Fruit fly (Drosophila melanogaster): ENCODE measurements around the gene CG10005.

CG10005 gene

DNA sequence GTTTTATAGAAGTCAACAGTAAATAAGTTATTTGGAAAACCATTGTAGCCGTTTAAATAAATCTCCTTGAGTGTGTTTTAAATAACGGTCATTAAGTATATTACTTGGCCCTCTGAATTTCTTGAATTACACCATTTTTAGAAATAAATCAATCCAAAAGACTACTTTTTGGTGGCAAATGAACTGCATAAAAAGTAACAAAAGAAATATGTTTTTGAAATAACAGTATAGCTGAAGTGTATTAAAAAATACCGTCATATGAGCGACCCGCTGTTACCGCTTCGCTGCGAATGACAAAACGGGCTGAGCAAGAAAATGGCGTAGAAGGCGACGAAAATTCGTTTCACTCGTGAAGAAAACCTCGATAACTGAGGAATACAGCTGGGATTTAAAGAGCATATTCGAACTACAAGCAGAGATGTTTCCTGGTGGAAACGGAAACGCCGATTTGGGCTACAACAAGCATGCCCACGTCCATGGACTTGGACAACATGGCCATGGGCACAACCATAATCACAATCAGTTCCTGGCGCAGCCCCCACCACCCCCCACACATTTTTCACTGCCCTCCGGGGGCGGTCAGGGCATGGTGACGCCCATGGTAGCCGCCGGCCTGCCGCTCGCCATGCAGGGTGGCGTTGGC is 27.5 kb downstream of the CG10005 start, which contains the start of gene CG31211:
Gene CG31211 (plus strand): TSS at position 294 of the 643 bp plus-strand sequence.
- no peak for TF ChIP-seq noc (tag; optimal IDR thresholded peaks at IDR 0.05)

DNA sequence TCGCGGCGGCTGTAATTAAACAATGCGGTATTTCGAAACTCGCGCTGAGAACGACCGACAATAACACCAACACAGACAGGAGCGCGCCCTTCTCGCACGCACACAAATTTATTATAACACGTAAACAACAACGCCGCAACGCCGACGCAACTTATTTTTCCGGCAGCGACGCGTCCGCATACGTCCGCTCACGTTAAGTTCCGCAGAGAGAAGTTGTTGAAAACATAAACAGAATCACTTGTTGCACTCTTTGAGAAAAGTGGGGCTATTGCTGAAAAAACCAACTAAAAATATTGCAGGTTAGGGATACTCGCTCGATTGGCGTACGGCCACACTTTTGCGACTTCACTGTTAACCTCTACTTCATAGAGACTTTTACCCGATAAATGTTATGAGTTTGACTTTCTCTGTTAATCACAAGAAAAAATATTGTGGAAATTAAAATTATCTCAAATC is 28.1 kb downstream of the CG10005 start, which contains the start of gene Cad87A:
Gene Cad87A (minus strand): TSS at position 227 of the 456 bp plus-strand sequence.
- no peak for TF ChIP-seq noc (tag; optimal IDR thresholded peaks at IDR 0.05)

DNA sequence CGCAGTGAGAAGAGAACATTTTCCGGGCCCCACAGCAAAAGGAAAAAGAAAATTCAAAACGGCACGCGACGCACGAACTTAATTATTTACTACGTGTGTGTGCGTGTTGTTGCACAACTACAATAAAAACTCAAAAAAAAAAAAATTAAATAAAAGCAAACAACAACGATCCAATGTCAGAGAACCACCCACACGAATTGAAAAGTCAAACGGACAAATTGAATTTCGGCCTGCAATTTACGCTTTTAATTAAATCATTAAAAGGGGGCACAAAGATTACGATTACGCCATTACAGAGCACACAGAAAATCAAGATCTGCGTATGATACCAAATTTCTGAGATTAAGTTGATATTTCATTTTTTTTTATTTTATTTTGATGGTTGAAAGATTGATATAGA is 29.0 kb downstream of the CG10005 start:
- no peak for TF ChIP-seq noc (tag; optimal IDR thresholded peaks at IDR 0.05)

DNA sequence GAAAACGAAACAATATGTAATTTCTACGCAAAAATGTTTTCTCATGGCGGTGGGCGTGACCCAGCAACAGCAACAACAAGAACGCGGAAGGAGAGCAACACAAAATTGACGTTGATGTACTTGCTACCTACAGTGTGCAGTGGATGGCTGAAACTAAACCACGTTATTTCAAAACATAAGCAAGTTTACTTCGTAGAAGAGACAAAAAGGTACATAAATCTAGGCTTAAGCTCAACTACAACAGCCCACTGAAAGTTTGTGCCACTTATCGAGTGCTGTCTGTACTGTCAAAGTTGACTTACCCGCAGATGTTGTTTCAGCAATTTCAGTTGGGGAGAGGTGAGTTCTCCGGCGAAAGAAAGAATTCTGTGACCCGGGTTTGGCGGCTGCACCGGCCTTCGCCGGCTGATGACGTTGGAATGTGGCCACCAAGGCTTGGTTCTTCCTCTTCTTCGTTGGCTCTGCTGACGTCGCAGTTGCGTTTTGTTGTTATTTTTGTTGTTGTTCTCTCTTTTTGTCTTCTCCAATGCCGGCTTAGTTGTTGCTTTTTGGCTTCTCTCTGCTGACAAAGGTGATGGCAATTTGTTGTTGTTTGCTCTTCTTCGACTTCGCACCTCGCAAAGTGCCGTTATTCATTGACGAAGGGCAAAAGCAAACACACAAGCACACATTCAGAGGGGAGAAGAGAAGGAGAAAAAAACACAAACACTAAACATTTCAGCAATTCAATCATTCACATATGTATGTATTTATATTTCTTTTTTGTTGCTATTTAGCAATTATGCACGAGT is 29.7 kb downstream of the CG10005 start:
- no peak for TF ChIP-seq noc (tag; optimal IDR thresholded peaks at IDR 0.05)

DNA sequence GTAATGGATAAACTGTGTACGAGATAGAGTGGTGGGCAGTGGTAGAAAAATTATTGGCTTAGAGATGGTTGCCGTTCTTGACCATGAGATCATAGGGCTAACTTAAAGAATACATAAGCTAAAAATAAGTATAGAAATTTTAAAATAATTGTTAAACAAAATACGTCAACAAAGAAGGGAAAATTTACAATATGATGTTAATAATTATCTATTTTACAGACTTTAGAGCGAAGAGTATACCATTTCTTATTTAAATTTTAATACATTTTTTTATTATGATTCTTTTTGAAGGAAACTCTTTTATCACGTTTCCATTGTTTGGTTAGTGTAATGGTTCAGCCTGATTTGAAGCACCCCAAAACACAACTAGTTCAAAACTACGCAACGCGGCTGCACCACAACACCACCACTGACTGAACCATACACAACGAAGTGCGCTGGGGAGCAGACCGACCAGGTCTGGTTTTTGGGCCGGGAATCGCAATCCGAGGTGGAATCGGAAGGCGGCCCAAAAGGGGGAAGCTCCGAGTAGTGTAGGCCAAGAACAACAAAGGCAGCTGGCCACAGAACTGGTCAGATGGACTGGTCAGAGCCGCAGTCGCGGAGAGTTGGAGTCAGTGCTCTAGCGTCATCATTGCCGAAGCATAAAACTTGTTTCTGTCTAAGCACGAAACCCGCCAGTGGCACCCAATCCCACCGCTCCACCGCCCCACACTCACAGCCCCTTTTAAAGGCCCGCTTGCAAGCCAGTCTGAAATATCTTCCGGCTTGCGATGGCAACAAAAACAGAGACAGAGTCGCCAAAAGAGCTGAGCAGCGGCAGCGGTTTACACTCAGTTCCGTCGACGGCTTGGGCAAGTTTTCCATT is 31.3 kb downstream of the CG10005 start:
- no peak for TF ChIP-seq noc (tag; optimal IDR thresholded peaks at IDR 0.05)

DNA sequence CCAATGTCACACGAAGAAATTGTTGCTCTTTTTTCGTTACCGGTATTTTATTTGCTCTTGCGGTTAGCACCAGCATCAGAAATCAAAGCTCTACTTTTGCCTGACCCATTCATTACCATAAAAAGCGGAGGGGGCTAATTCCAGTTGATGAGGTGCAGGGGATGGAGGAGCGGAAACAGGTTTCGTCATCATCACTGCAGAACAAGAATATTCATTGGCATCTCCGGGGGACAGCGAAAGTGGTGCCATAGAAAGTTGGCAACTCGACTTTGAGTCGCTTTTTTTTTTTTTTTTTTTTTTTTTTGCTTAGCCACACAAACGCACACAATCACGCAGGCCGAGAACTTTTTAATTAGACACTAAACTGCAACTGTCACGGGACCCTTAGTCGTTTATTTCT is 35.9 kb downstream of the CG10005 start:
- no peak for TF ChIP-seq noc (tag; optimal IDR thresholded peaks at IDR 0.05)

DNA sequence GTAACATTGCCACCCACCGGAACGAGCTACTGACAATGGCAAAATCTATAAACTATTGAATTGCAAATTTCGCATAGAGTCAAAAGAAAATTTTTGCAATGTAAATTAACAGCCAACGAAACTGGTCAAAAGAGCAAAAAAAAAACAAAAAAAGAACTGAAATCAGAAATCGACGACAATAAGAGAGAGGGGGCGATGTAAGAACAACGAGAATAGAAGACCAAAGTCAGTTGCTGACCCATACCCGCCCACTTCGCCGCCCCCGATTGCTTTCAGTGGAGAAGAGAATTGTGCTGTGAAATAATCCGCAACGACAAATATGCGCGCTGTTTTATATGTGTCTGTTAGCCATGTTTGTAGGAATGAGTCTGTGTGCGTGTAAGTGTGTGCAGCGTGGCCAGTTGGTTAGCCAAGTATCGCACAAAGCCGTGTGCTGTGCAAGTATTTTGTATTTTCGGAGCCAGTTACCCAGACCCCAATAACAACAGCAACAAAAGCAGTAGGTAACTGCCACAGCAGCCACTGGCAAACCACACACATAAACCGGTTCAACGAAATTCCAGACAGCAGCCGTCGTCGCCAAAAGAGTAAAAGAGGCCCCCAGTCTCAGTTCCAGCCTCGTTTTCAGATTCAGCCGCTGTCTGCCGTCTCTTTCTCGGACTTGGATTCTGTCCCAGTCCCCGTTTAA is 39.4 kb downstream of the CG10005 start:
- TF ChIP-seq noc (tag; optimal IDR thresholded peaks at IDR 0.05), result no peak

DNA sequence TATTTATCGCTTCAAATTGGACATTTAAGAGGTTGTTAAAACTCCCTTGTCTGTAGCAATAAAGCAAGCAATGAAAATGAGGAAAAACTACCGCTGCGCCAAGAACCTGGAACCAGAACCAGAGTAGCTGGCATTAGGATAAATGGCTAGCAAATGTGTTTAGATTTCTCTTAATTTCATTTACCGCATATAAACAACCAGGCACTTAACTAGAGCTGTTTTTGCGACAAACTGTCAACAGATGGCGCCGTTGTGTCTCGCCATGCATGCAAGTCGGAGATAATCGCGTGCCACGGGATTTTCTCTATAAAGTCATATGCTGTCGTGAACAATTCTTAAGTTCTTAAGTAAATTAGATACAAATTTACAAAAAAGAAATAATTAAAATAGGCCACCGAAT is 43.1 kb downstream of the CG10005 start:
- no peak for TF ChIP-seq noc (tag; optimal IDR thresholded peaks at IDR 0.05)

DNA sequence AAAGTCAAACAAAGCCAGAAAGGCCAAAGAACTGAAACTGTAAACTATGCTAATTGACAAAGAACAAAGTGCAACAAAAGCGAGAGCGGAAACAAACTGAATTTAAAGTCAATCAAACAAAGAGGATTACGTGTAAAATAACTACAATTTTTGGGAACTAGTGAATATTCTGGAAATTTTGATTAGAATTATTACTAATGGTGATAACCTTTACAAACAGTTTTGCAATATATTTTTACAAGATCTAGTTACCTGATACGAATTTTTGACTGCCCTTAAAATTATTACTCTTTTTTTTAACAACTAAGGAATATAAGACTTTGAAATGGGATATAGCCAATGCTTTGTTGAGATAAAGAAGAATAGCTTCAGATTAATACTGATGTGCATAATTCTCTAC is 46.0 kb downstream of the CG10005 start, which contains the start of gene CG14731:
Gene CG14731 (plus strand): TSS at position 301 of the 400 bp plus-strand sequence.
- no peak for TF ChIP-seq noc (tag; optimal IDR thresholded peaks at IDR 0.05)
